Worm (Caenorhabditis elegans): ENCODE results near the gene R144.10.
A peak's percentile ranks its signal among the peaks of the same experiment; 100 is the strongest.

R144.10 gene

ce11 chrIII:4961281-4961680 is 40.9 kb downstream of the R144.10 start:
- TF ChIP-seq Y53F4B.3 (GFP tag; IDR thresholded peaks at IDR 0.05): no peak
- 0 out of 2 replicates have a peak, but pooled peaks have one; percentile 18 for TF ChIP-seq ekl-4 (GFP tag; IDR thresholded peaks at IDR 0.05)
- peak; percentile 38; the same call in 1 of the 2 replicates for TF ChIP-seq lin-26 (GFP tag; IDR thresholded peaks at IDR 0.05)
- no peak for TF ChIP-seq unc-130 (GFP tag; optimal IDR thresholded peaks at IDR 0.05)
- TF ChIP-seq ztf-18 (tag; optimal IDR thresholded peaks at IDR 0.05): peak; percentile 9
- TF ChIP-seq madf-6 (GFP tag; IDR thresholded peaks at IDR 0.05): peak; percentile 34; the same call in 1 of the 2 replicates

- no peak for TF ChIP-seq hsf-1 (GFP tag; IDR thresholded peaks at IDR 0.05)
- TF ChIP-seq Y56A3A.18 (GFP tag; IDR thresholded peaks at IDR 0.05): no peak
These were observed 41.9 kb downstream of the R144.10 start, which contains the start of gene C27F2.4 for ce11 chrIII:4960204-4960603. C27F2.4 (minus strand) TSS chrIII:4960304.

- TF ChIP-seq F49E8.2 (tag; optimal IDR thresholded peaks at IDR 0.05; ENCODE audit: insufficient read depth): no peak
- no peak for TF ChIP-seq lin-40 (tag; optimal IDR thresholded peaks at IDR 0.05)
- TF ChIP-seq lin-26 (GFP tag; IDR thresholded peaks at IDR 0.05): no peak
- no peak for TF ChIP-seq hrde-1 (tag; optimal IDR thresholded peaks at IDR 0.05; ENCODE audit: borderline replicate concordance)
- TF ChIP-seq lin-54 (GFP tag; optimal IDR thresholded peaks at IDR 0.05): no peak
- no peak for TF ChIP-seq rpc-1 (optimal IDR thresholded peaks at IDR 0.05)
- TF ChIP-seq rpc-1 (tag; optimal IDR thresholded peaks at IDR 0.05): no peak
- TF ChIP-seq ztf-26 (tag; optimal IDR thresholded peaks at IDR 0.05): no peak
- TF ChIP-seq attf-6 (GFP tag; IDR thresholded peaks at IDR 0.05): no peak
- TF ChIP-seq nhr-27 (tag; optimal IDR thresholded peaks at IDR 0.05): no peak
- no peak for TF ChIP-seq dpff-1 (tag; optimal IDR thresholded peaks at IDR 0.05)
- no peak for TF ChIP-seq madf-10 (tag; optimal IDR thresholded peaks at IDR 0.05)
- no peak for TF ChIP-seq F52B5.7 (tag; optimal IDR thresholded peaks at IDR 0.05)
- TF ChIP-seq somi-1 (GFP tag; optimal IDR thresholded peaks at IDR 0.05): no peak
- no peak for TF ChIP-seq tlf-1 (GFP tag; optimal IDR thresholded peaks at IDR 0.05)
- no peak for TF ChIP-seq F23B12.7 (tag; optimal IDR thresholded peaks at IDR 0.05; ENCODE audit: insufficient read depth)
These were observed 45.6 kb downstream of the R144.10 start, which contains the start of gene C26E6.1 for ce11 chrIII:4956566-4956965. C26E6.1 (plus strand) TSS chrIII:4956866.

- TF ChIP-seq ztf-3 (GFP tag; optimal IDR thresholded peaks at IDR 0.05): no peak
- TF ChIP-seq nfyb-1 (GFP tag; IDR thresholded peaks at IDR 0.05): peak; percentile 64; the same call in 1 of the 2 replicates
- TF ChIP-seq egl-18 (GFP tag; IDR thresholded peaks at IDR 0.05): no peak
- no peak for TF ChIP-seq xnd-1 (tag; optimal IDR thresholded peaks at IDR 0.05)
- no peak for TF ChIP-seq ztf-26 (tag; optimal IDR thresholded peaks at IDR 0.05)
- no peak for TF ChIP-seq lir-1 (GFP tag; conservative IDR thresholded peaks at IDR 0.05)
- TF ChIP-seq F22D6.2 (tag; optimal IDR thresholded peaks at IDR 0.05): no peak
- no peak for TF ChIP-seq C17E4.6 (GFP tag; IDR thresholded peaks at IDR 0.05)
- TF ChIP-seq let-607 (tag; optimal IDR thresholded peaks at IDR 0.05): no peak
These were observed 49.2 kb downstream of the R144.10 start for ce11 chrIII:4952970-4953369.

ce11 chrIII:4951824-4952223 is 50.3 kb downstream of the R144.10 start, which contains the start of gene flh-2:
flh-2 (plus strand) TSS chrIII:4952124.
- TF ChIP-seq Y79H2A.3 (GFP tag; conservative IDR thresholded peaks at IDR 0.05): no peak

Measured in whole organism, young adult.